Worm (Caenorhabditis elegans) whole organism, L2 larva: ENCODE measurements around the gene T25B2.1.

Experiments used
- R02D3.7 ChIP-seq: fragments of 150-350 bp; optimal IDR thresholded peaks from 2 replicates; lab custom pipeline; 2014; ENCODE audit warnings: missing biosample characterization, missing genetic modification characterization
- aly-2 ChIP-seq: fragments of 150-350 bp; optimal IDR thresholded peaks from 2 replicates; lab custom pipeline; 2014; ENCODE audit warnings: missing biosample characterization, missing genetic modification characterization
- ceh-82 ChIP-seq: fragments of 150-350 bp; optimal IDR thresholded peaks from 2 replicates; lab custom pipeline; 2014; ENCODE audit warnings: missing biosample characterization, missing genetic modification characterization
- elt-1 ChIP-seq: fragments of 150-350 bp; optimal IDR thresholded peaks from 2 replicates; lab custom pipeline; 2014; ENCODE audit warnings: missing biosample characterization, missing genetic modification characterization
- fos-1 ChIP-seq: fragments of 150-350 bp; optimal IDR thresholded peaks from 2 replicates; lab custom pipeline; 2014; ENCODE audit warnings: missing biosample characterization, missing genetic modification characterization
- gmeb-1 ChIP-seq: fragments of 150-350 bp; optimal IDR thresholded peaks from 2 replicates; lab custom pipeline; 2014; ENCODE audit warnings: missing biosample characterization, missing genetic modification characterization
- snpc-4 ChIP-seq: fragments of 150-350 bp; optimal IDR thresholded peaks from 2 replicates; lab custom pipeline; 2014; ENCODE audit warnings: missing biosample characterization, missing genetic modification characterization
- unc-62 ChIP-seq: fragments of 150-350 bp; optimal IDR thresholded peaks from 2 replicates; lab custom pipeline; 2014; ENCODE audit warnings: missing biosample characterization, missing genetic modification reagents, missing genetic modification characterization
- ztf-11 ChIP-seq: sonication (generic microtip); optimal IDR thresholded peaks from 2 replicates; lab custom pipeline; 2017; ENCODE audit warnings: missing biosample characterization, missing genetic modification characterization
- ztf-4 ChIP-seq: fragments of 150-350 bp; optimal IDR thresholded peaks from 2 replicates; lab custom pipeline; 2014; ENCODE audit warnings: missing biosample characterization, missing genetic modification characterization

DNA sequence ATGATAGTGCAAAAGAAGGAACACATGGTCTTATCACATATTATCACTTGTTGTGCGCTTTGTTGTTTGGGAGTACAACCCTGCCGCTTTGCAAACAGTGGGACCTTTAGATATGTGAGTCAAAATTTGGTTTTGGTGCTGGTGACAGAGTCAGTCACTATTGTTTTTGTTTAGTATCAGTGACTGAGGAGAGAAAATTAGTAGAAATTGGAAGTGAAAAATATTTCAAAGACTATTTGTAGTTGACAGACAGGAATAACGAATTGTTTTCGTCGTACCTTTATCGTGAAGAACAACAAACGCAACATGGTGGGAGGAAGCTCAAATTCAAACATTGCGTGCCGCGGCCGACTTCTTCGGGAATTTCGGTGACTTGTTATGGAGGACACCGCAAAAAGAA is 42.8 kb downstream of the T25B2.1 start, which contains the start of gene lrch-1:
- no peak for TF ChIP-seq ztf-11 (tag; lab: Kevin White, UChicago)
- no peak for TF ChIP-seq ceh-82 (tag; lab: Kevin White, UChicago)
- TF ChIP-seq gmeb-1 (tag; lab: Kevin White, UChicago) = no peak
- TF ChIP-seq ztf-4 (tag; lab: Kevin White, UChicago) = no peak
- TF ChIP-seq snpc-4 (tag; lab: Kevin White, UChicago) = no peak
- TF ChIP-seq fos-1 (tag; lab: Kevin White, UChicago) = no peak
- no peak for TF ChIP-seq unc-62 (GFP tag; lab: Kevin White, UChicago)
- no peak for TF ChIP-seq elt-1
- TF ChIP-seq R02D3.7 (tag; lab: Kevin White, UChicago) = no peak
- no peak for TF ChIP-seq aly-2 (tag; lab: Kevin White, UChicago)
